Fruit fly (Drosophila melanogaster) whole organism, prepupa: Measurements from ENCODE around the gene Rab30.

Experiments
- CG10631 ChIP-seq: fragments of 200-800 bp; sonication (Bioruptor generic); optimal IDR thresholded peaks from 2 replicates; lab custom pipeline; 2016; ENCODE audit warnings: missing biosample characterization, missing genetic modification characterization
- CG11762 ChIP-seq: fragments of 200-800 bp; sonication (Bioruptor generic); optimal IDR thresholded peaks from 3 replicates; lab custom pipeline; 2016; ENCODE audit warnings: missing biosample characterization, missing genetic modification characterization; ENCODE audit not compliant: insufficient read depth
- CG11902 ChIP-seq: fragments of 200-800 bp; sonication (Bioruptor generic); optimal IDR thresholded peaks from 3 replicates; lab custom pipeline; 2016; ENCODE audit warnings: missing biosample characterization, missing genetic modification characterization
- CG15336 ChIP-seq: fragments of 200-800 bp; sonication (Bioruptor generic); IDR thresholded peaks from 2 replicates; pipeline ENCODE4 v1.3.6; 2022; ENCODE audit warnings: missing biosample characterization, missing genetic modification characterization
- Eip93F ChIP-seq: fragments of 200-800 bp; sonication (Bioruptor generic); optimal IDR thresholded peaks from 2 replicates; lab custom pipeline; 2016; ENCODE audit warnings: missing biosample characterization, mild to moderate bottlenecking, missing genetic modification characterization
- Hr39 ChIP-seq: fragments of 200-800 bp; sonication (Bioruptor generic); optimal IDR thresholded peaks from 2 replicates; lab custom pipeline; 2016; ENCODE audit warnings: missing biosample characterization, missing genetic modification characterization
- Hr4 ChIP-seq: fragments of 200-800 bp; sonication (Bioruptor generic); optimal IDR thresholded peaks from 3 replicates; lab custom pipeline; 2016; ENCODE audit warnings: missing biosample characterization, missing genetic modification characterization
- Smox ChIP-seq: fragments of 200-800 bp; sonication (Bioruptor generic); optimal IDR thresholded peaks from 3 replicates; lab custom pipeline; 2016; ENCODE audit warnings: missing biosample characterization, missing genetic modification characterization
- eg ChIP-seq: fragments of 200-800 bp; sonication (Bioruptor generic); IDR thresholded peaks from 3 replicates; pipeline ENCODE4 v1.3.6; 2022; ENCODE audit warnings: missing biosample characterization, missing genetic modification characterization
- fd59A ChIP-seq: fragments of 200-800 bp; sonication (Bioruptor generic); optimal IDR thresholded peaks from 2 replicates; lab custom pipeline; 2017; ENCODE audit warnings: missing biosample characterization, mild to moderate bottlenecking, missing genetic modification characterization, missing genetic modification reagents
- fkh ChIP-seq: fragments of 200-800 bp; sonication (Bioruptor generic); optimal IDR thresholded peaks from 3 replicates; lab custom pipeline; 2017; ENCODE audit warnings: missing biosample characterization, mild to moderate bottlenecking, missing genetic modification characterization, moderate library complexity
- net ChIP-seq: fragments of 200-800 bp; sonication (Bioruptor generic); optimal IDR thresholded peaks from 3 replicates; lab custom pipeline; 2016; ENCODE audit warnings: missing biosample characterization, missing genetic modification characterization
- vri ChIP-seq: fragments of 200-800 bp; sonication (Bioruptor generic); optimal IDR thresholded peaks from 3 replicates; lab custom pipeline; 2016; ENCODE audit warnings: missing biosample characterization, mild to moderate bottlenecking, missing genetic modification characterization

dm6 chr2L:7025247-7025646 is 7.2 kb downstream of the Rab30 start:
- TF ChIP-seq Hr4 (GFP tag; lab: Kevin White, UChicago) = no peak
- no peak for TF ChIP-seq fd59A (GFP tag; lab: Kevin White, UChicago)
- no peak for TF ChIP-seq Smox (GFP tag; lab: Kevin White, UChicago)
- no peak for TF ChIP-seq net
- TF ChIP-seq CG11762 (GFP tag; lab: Kevin White, UChicago) = no peak
- no peak for TF ChIP-seq CG15336
- TF ChIP-seq Hr39 = no peak
- no peak for TF ChIP-seq vri (GFP tag; lab: Kevin White, UChicago)
- no peak for TF ChIP-seq CG10631 (GFP tag; lab: Kevin White, UChicago)
- no peak for TF ChIP-seq eg (GFP tag; lab: Robert Waterston, UW)
- TF ChIP-seq CG11902 = no peak
- TF ChIP-seq Eip93F (GFP tag; lab: Kevin White, UChicago) = no peak
- no peak for TF ChIP-seq fkh (GFP tag; lab: Kevin White, UChicago)
